Fruit fly (Drosophila melanogaster) whole organism, pupa: Measurements from ENCODE around the gene Syx13.

Experiments
- CG10348 ChIP-seq: fragments of 200-800 bp; sonication (Bioruptor generic); IDR thresholded peaks from 2 replicates; pipeline ENCODE4 v1.3.6; 2022; ENCODE audit warnings: missing biosample characterization, missing genetic modification characterization
- CG12605 ChIP-seq: fragments of 200-800 bp; sonication (Bioruptor generic); IDR thresholded peaks from 2 replicates; pipeline ENCODE4 v1.3.6; 2022; ENCODE audit warnings: missing biosample characterization, missing genetic modification characterization
- CG13204 ChIP-seq: fragments of 200-800 bp; sonication (Bioruptor generic); optimal IDR thresholded peaks from 2 replicates; lab custom pipeline; 2018; ENCODE audit warnings: missing biosample characterization, mild to moderate bottlenecking, missing genetic modification characterization, moderate library complexity
- CG14655 ChIP-seq: fragments of 200-800 bp; sonication (Bioruptor generic); optimal IDR thresholded peaks from 3 replicates; lab custom pipeline; 2017; ENCODE audit warnings: mild to moderate bottlenecking, missing biosample characterization, missing genetic modification reagents, missing genetic modification characterization
- CG15710 ChIP-seq: fragments of 200-800 bp; sonication (Bioruptor generic); optimal IDR thresholded peaks from 2 replicates; lab custom pipeline; 2018; ENCODE audit warnings: missing biosample characterization, mild to moderate bottlenecking, missing genetic modification characterization, moderate library complexity
- CG17806 ChIP-seq: fragments of 200-800 bp; sonication (Bioruptor generic); optimal IDR thresholded peaks from 2 replicates; lab custom pipeline; 2018; ENCODE audit warnings: missing biosample characterization, mild to moderate bottlenecking, missing genetic modification characterization, moderate library complexity
- CG32121 ChIP-seq: fragments of 200-800 bp; sonication (Bioruptor generic); IDR thresholded peaks from 2 replicates; pipeline ENCODE4 v1.3.6; 2022; ENCODE audit warnings: missing biosample characterization, missing genetic modification characterization
- CG34367 ChIP-seq: fragments of 200-800 bp; sonication (Bioruptor generic); optimal IDR thresholded peaks from 2 replicates; lab custom pipeline; 2018; ENCODE audit warnings: missing biosample characterization, mild to moderate bottlenecking, missing genetic modification characterization
- CG4496 ChIP-seq: fragments of 200-800 bp; sonication (Bioruptor generic); IDR thresholded peaks from 3 replicates; pipeline ENCODE4 v1.3.6; 2022; ENCODE audit warnings: missing biosample characterization, missing genetic modification characterization
- CG8159 ChIP-seq: fragments of 200-800 bp; sonication (Bioruptor generic); optimal IDR thresholded peaks from 3 replicates; lab custom pipeline; 2018; ENCODE audit warnings: missing biosample characterization, mild to moderate bottlenecking, missing genetic modification characterization, moderate library complexity
- CG8301 ChIP-seq: fragments of 200-800 bp; sonication (Bioruptor generic); optimal IDR thresholded peaks from 2 replicates; lab custom pipeline; 2018; ENCODE audit warnings: missing biosample characterization, mild to moderate bottlenecking, missing genetic modification characterization
- CG9948 ChIP-seq: fragments of 200-800 bp; sonication (Bioruptor generic); optimal IDR thresholded peaks from 2 replicates; lab custom pipeline; 2018; ENCODE audit warnings: missing biosample characterization, mild to moderate bottlenecking, missing genetic modification characterization, moderate library complexity
- D1 ChIP-seq: fragments of 200-800 bp; sonication (Bioruptor generic); optimal IDR thresholded peaks from 2 replicates; lab custom pipeline; 2018; ENCODE audit warnings: missing biosample characterization, mild to moderate bottlenecking, missing genetic modification characterization, moderate library complexity
- EcR ChIP-seq: fragments of 200-800 bp; sonication (Bioruptor generic); optimal IDR thresholded peaks from 3 replicates; lab custom pipeline; 2019; ENCODE audit warnings: missing biosample characterization, missing genetic modification characterization, mild to moderate bottlenecking, moderate library complexity, missing genetic modification reagents
- Ets98B ChIP-seq: fragments of 200-800 bp; sonication (Bioruptor generic); IDR thresholded peaks from 2 replicates; pipeline ENCODE4 v1.3.6; 2022; ENCODE audit warnings: missing biosample characterization, missing genetic modification characterization
- Pif1A ChIP-seq: fragments of 200-800 bp; sonication (Bioruptor generic); optimal IDR thresholded peaks from 3 replicates; lab custom pipeline; 2016; ENCODE audit warnings: missing biosample characterization, missing genetic modification characterization
- Pif1B ChIP-seq: fragments of 200-800 bp; sonication (Bioruptor generic); optimal IDR thresholded peaks from 3 replicates; lab custom pipeline; 2016; ENCODE audit warnings: missing biosample characterization, missing genetic modification characterization
- Snoo ChIP-seq: fragments of 200-800 bp; sonication (Bioruptor generic); optimal IDR thresholded peaks from 3 replicates; lab custom pipeline; 2017; ENCODE audit warnings: missing biosample characterization, mild to moderate bottlenecking, missing genetic modification characterization, inconsistent platforms
- fd96Ca ChIP-seq: fragments of 200-800 bp; sonication (Bioruptor generic); IDR thresholded peaks from 3 replicates; pipeline ENCODE4 v1.3.6; 2022; ENCODE audit warnings: missing biosample characterization, missing genetic modification characterization
- gl ChIP-seq: fragments of 200-800 bp; sonication (Bioruptor generic); optimal IDR thresholded peaks from 2 replicates; lab custom pipeline; 2018; ENCODE audit warnings: missing biosample characterization, mild to moderate bottlenecking, missing genetic modification characterization
- rn ChIP-seq: fragments of 200-800 bp; sonication (Bioruptor generic); IDR thresholded peaks from 2 replicates; pipeline ENCODE4 v1.3.6; 2022; ENCODE audit warnings: missing biosample characterization, missing genetic modification characterization

The Syx13 gene

dm6 chr3L:13026872-13027271, 17.4 kb upstream of the Syx13 start:
- TF ChIP-seq CG8159 (tag; lab: Kevin White, UChicago) (no peak), Pif1B (GFP tag; lab: Kevin White, UChicago) (no peak), CG4496 (GFP tag; lab: Robert Waterston, UW) (no peak), CG10348 (GFP tag; lab: Robert Waterston, UW) (no peak), CG8301 (tag; lab: Kevin White, UChicago) (no peak), CG12605 (GFP tag; lab: Robert Waterston, UW) (no peak), CG17806 (tag; lab: Kevin White, UChicago) (no peak), Pif1A (GFP tag; lab: Kevin White, UChicago) (no peak), CG34367 (no peak), rn (GFP tag; lab: Robert Waterston, UW) (no peak), Ets98B (GFP tag; lab: Robert Waterston, UW) (no peak), CG15710 (tag; lab: Kevin White, UChicago) (no peak), gl (tag; lab: Kevin White, UChicago) (no peak), CG32121 (GFP tag; lab: Robert Waterston, UW) (no peak), EcR (no peak), CG13204 (no peak), CG9948 (tag; lab: Kevin White, UChicago) (no peak), fd96Ca (GFP tag; lab: Robert Waterston, UW) (no peak)
- TF ChIP-seq, all 21 proteins: peak for 0

dm6 chr3L:13027333-13027732, 16.9 kb upstream of the Syx13 start:
- TF ChIP-seq Pif1A (GFP tag; lab: Kevin White, UChicago) (no peak), CG4496 (GFP tag; lab: Robert Waterston, UW) (no peak), Ets98B (GFP tag; lab: Robert Waterston, UW) (no peak), CG8159 (tag; lab: Kevin White, UChicago) (no peak), CG32121 (GFP tag; lab: Robert Waterston, UW) (no peak), fd96Ca (GFP tag; lab: Robert Waterston, UW) (no peak), D1 (no peak), Snoo (tag; lab: Kevin White, UChicago) (no peak)

dm6 chr3L:13028740-13029139, 15.5 kb upstream of the Syx13 start, which contains the start of gene CG17672:
TSS of gene CG17672 (plus strand) at chr3L:13028962.
- TF ChIP-seq CG9948 (tag; lab: Kevin White, UChicago) (no peak), CG13204 (no peak), CG17806 (tag; lab: Kevin White, UChicago) (no peak), rn (GFP tag; lab: Robert Waterston, UW) (no peak), CG32121 (GFP tag; lab: Robert Waterston, UW) (0 out of 2 replicates have a peak, but pooled peaks have one; percentile 26), Pif1A (GFP tag; lab: Kevin White, UChicago) (no peak), CG8301 (tag; lab: Kevin White, UChicago) (no peak), CG12605 (GFP tag; lab: Robert Waterston, UW) (peak; percentile 54; the same call in 1 of the 2 replicates), fd96Ca (GFP tag; lab: Robert Waterston, UW) (no peak), CG34367 (no peak), Pif1B (GFP tag; lab: Kevin White, UChicago) (no peak), gl (tag; lab: Kevin White, UChicago) (no peak), CG15710 (tag; lab: Kevin White, UChicago) (no peak), CG8159 (tag; lab: Kevin White, UChicago) (peak; percentile 11), CG10348 (GFP tag; lab: Robert Waterston, UW) (no peak), CG4496 (GFP tag; lab: Robert Waterston, UW) (peak; percentile 58; the same call in 2 of the 3 replicates), Snoo (tag; lab: Kevin White, UChicago) (peak; percentile 18), EcR (no peak), D1 (no peak), CG14655 (no peak), Ets98B (GFP tag; lab: Robert Waterston, UW) (peak; percentile 44; the same call in 1 of the 2 replicates)

dm6 chr3L:13030055-13030634, 14.1 kb upstream of the Syx13 start:
- TF ChIP-seq CG12605 (GFP tag; lab: Robert Waterston, UW), result no peak
- peak; percentile 7 for TF ChIP-seq CG15710 (tag; lab: Kevin White, UChicago)
- TF ChIP-seq rn (GFP tag; lab: Robert Waterston, UW), result no peak
- no peak for TF ChIP-seq gl (tag; lab: Kevin White, UChicago)
- TF ChIP-seq D1, result no peak
- no peak for TF ChIP-seq CG14655
- TF ChIP-seq CG10348 (GFP tag; lab: Robert Waterston, UW), result no peak
- no peak for TF ChIP-seq Ets98B (GFP tag; lab: Robert Waterston, UW)
- TF ChIP-seq fd96Ca (GFP tag; lab: Robert Waterston, UW), result no peak
- TF ChIP-seq CG34367, result no peak
- peak; percentile 28 for TF ChIP-seq CG8159 (tag; lab: Kevin White, UChicago)
- TF ChIP-seq CG4496 (GFP tag; lab: Robert Waterston, UW), result no peak
- TF ChIP-seq Snoo (tag; lab: Kevin White, UChicago), result no peak
- no peak for TF ChIP-seq CG32121 (GFP tag; lab: Robert Waterston, UW)
- TF ChIP-seq Pif1A (GFP tag; lab: Kevin White, UChicago), result peak; percentile 35
- no peak for TF ChIP-seq CG13204
- no peak for TF ChIP-seq CG17806 (tag; lab: Kevin White, UChicago)
- no peak for TF ChIP-seq CG8301 (tag; lab: Kevin White, UChicago)
- TF ChIP-seq Pif1B (GFP tag; lab: Kevin White, UChicago), result peak; percentile 11
- no peak for TF ChIP-seq EcR
- TF ChIP-seq CG9948 (tag; lab: Kevin White, UChicago), result no peak

- no peak for TF ChIP-seq CG4496 (GFP tag; lab: Robert Waterston, UW)
- TF ChIP-seq rn (GFP tag; lab: Robert Waterston, UW), result no peak
- no peak for TF ChIP-seq CG15710 (tag; lab: Kevin White, UChicago)
- TF ChIP-seq CG10348 (GFP tag; lab: Robert Waterston, UW), result no peak
- TF ChIP-seq Pif1A (GFP tag; lab: Kevin White, UChicago), result no peak
- no peak for TF ChIP-seq CG9948 (tag; lab: Kevin White, UChicago)
- no peak for TF ChIP-seq Snoo (tag; lab: Kevin White, UChicago)
- TF ChIP-seq CG13204, result no peak
- no peak for TF ChIP-seq CG32121 (GFP tag; lab: Robert Waterston, UW)
Observed at dm6 chr3L:13031326-13031725, 12.9 kb upstream of the Syx13 start.
